Worm (Caenorhabditis elegans): ENCODE data around the gene C07B5.6.

Gene C07B5.6

DNA sequence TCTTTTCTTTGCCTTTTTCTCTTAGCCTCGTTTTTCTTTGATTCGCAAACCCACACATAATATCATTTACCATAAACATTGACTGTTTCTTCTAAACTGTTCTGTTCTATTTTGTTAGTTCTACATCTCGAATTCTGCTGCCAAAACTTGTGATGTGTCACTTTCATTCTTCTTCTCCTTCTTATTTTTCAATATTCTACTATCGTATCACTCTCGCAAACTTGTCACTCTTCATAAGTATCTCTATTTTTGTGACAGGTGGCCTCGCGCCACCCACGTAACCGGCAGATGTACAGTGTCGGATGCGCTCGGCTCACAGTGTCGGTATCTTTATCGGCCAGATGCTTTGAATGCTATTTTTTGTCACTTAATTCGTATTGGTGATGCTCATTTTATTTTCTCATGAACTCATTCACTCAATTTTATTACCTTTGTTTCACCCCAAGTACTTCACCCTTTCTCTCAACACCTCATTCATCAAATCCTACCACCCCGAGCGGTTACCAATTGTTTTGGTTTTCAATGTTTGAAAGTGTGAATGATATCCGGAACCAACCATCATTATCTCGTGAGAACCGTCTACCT, 10.3 kb upstream of the C07B5.6 start:
- TF ChIP-seq zip-8 (tag; optimal IDR thresholded peaks at IDR 0.05) (no peak), bed-3 (GFP tag; optimal IDR thresholded peaks at IDR 0.05) (no peak), elt-1 (tag; optimal IDR thresholded peaks at IDR 0.05; ENCODE audit: borderline replicate concordance, insufficient read depth) (no peak), nhr-2 (tag; optimal IDR thresholded peaks at IDR 0.05) (no peak), lsy-2 (tag; optimal IDR thresholded peaks at IDR 0.05) (no peak), nhr-12 (tag; optimal IDR thresholded peaks at IDR 0.05) (no peak), flh-1 (GFP tag; optimal IDR thresholded peaks at IDR 0.05) (no peak), lin-13 (tag; optimal IDR thresholded peaks at IDR 0.05) (no peak), lin-32 (GFP tag; optimal IDR thresholded peaks at IDR 0.05) (no peak), unc-62 (GFP tag; optimal IDR thresholded peaks at IDR 0.05) (no peak), ceh-43 (GFP tag; optimal IDR thresholded peaks at IDR 0.05) (no peak)

DNA sequence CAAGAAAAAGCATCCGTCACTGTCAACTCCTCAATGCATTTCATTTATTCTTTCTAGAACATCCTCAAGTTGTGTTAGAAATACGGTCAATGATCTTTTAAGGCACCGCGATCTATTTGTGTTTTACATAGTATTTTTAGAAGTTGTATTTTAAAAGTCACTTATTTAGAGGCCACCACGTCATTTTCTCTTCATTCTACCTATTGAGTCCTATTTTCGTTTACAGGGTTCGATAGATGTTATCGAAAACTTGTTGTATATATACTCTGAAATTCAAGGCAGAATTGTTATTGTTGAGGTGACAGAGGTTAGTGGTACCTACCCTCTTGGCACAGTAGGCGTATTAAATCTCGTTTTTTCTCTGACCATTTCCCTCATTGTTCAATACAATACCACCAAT, 9.3 kb upstream of the C07B5.6 start:
- no peak for TF ChIP-seq flh-1 (GFP tag; optimal IDR thresholded peaks at IDR 0.05)
- TF ChIP-seq snpc-4 (tag; optimal IDR thresholded peaks at IDR 0.05): no peak
- TF ChIP-seq mab-5 (tag; optimal IDR thresholded peaks at IDR 0.05): no peak
- TF ChIP-seq zip-8 (tag; optimal IDR thresholded peaks at IDR 0.05): no peak
- no peak for TF ChIP-seq ceh-83 (GFP tag; optimal IDR thresholded peaks at IDR 0.05)
- no peak for TF ChIP-seq cnd-1 (tag; optimal IDR thresholded peaks at IDR 0.05)
- TF ChIP-seq elt-1 (tag; optimal IDR thresholded peaks at IDR 0.05; ENCODE audit: borderline replicate concordance, insufficient read depth): no peak
- no peak for TF ChIP-seq sptf-1 (tag; optimal IDR thresholded peaks at IDR 0.05)
- no peak for TF ChIP-seq lin-13 (tag; optimal IDR thresholded peaks at IDR 0.05)

- no peak for TF ChIP-seq unc-62 (GFP tag; optimal IDR thresholded peaks at IDR 0.05)
- TF ChIP-seq ceh-43 (GFP tag; optimal IDR thresholded peaks at IDR 0.05): no peak
- TF ChIP-seq tbx-8 (GFP tag; optimal IDR thresholded peaks at IDR 0.05): no peak
- peak; percentile 42 for TF ChIP-seq mep-1 (tag; optimal IDR thresholded peaks at IDR 0.05)
- no peak for TF ChIP-seq unc-120 (tag; optimal IDR thresholded peaks at IDR 0.05; ENCODE audit: poor library complexity, severe bottlenecking)
- no peak for TF ChIP-seq sem-2 (GFP tag; optimal IDR thresholded peaks at IDR 0.05)
- no peak for TF ChIP-seq zip-8 (tag; optimal IDR thresholded peaks at IDR 0.05)
- TF ChIP-seq elt-1 (tag; optimal IDR thresholded peaks at IDR 0.05; ENCODE audit: borderline replicate concordance, insufficient read depth): no peak
- peak; percentile 33 for TF ChIP-seq ztf-11 (tag; optimal IDR thresholded peaks at IDR 0.05)
- TF ChIP-seq snpc-4 (tag; optimal IDR thresholded peaks at IDR 0.05): no peak
- TF ChIP-seq bed-3 (GFP tag; optimal IDR thresholded peaks at IDR 0.05): no peak
- TF ChIP-seq cnd-1 (tag; optimal IDR thresholded peaks at IDR 0.05): no peak
- no peak for TF ChIP-seq lsy-2 (tag; optimal IDR thresholded peaks at IDR 0.05)
- peak; percentile 26 for TF ChIP-seq sptf-1 (tag; optimal IDR thresholded peaks at IDR 0.05)
- peak; percentile 49 for TF ChIP-seq mls-2 (tag; optimal IDR thresholded peaks at IDR 0.05)
- TF ChIP-seq ces-1 (GFP tag; optimal IDR thresholded peaks at IDR 0.05): peak; percentile 93
These were observed 8.9 kb upstream of the C07B5.6 start for ce11 chrX:9509922-9510321.

DNA sequence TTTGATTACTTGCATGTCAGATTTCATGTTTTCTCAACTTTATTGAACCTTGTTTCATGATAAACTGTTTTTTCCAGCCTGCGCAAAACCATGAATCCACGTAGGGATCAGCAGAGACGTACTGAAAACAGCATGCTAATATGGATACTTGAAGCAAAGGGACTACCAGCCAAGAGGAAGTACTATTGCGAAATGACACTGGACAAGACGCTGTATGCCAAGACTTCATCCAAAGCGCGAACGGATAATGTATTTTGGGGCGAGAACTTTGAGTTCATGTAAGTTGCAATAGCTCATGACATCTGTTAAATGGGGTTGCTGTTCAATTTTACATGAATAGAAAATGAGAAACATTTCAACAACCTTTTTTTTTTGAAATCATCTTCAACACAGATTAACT, 8.4 kb upstream of the C07B5.6 start:
- TF ChIP-seq ham-2 (GFP tag; optimal IDR thresholded peaks at IDR 0.05): no peak
- TF ChIP-seq elt-3 (tag; optimal IDR thresholded peaks at IDR 0.05): no peak
- no peak for TF ChIP-seq unc-62 (GFP tag; optimal IDR thresholded peaks at IDR 0.05)
- TF ChIP-seq blmp-1 (tag; optimal IDR thresholded peaks at IDR 0.05): no peak
- no peak for TF ChIP-seq drap-1 (GFP tag; optimal IDR thresholded peaks at IDR 0.05)
- TF ChIP-seq bed-3 (GFP tag; optimal IDR thresholded peaks at IDR 0.05): no peak
- no peak for TF ChIP-seq M03D4.4 (tag; optimal IDR thresholded peaks at IDR 0.05)
- TF ChIP-seq nhr-76 (tag; optimal IDR thresholded peaks at IDR 0.05): no peak
- no peak for TF ChIP-seq ztf-11 (tag; optimal IDR thresholded peaks at IDR 0.05)
- TF ChIP-seq sptf-1 (tag; optimal IDR thresholded peaks at IDR 0.05): no peak
- TF ChIP-seq nhr-2 (tag; optimal IDR thresholded peaks at IDR 0.05): no peak
- no peak for TF ChIP-seq mab-5 (tag; optimal IDR thresholded peaks at IDR 0.05)

DNA sequence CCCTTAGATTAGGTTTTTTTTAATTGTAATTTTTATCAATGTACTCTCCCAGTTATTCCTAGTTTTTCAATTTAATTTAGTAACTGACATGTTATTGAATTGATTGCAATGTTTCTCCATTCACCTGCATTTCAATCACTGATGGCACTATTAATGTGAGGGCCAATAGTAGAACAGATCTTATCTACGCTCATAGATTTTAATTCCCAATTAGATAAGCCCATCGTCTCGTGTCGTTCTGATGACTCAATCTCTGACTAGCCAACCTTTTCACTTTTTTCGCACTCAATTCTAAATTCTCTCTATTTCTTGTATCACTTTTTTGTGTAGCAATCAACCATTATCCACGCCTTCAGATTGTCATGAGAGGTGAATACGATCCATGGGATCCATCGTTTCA, 6.4 kb upstream of the C07B5.6 start:
- TF ChIP-seq lin-32 (GFP tag; optimal IDR thresholded peaks at IDR 0.05): no peak
- peak; percentile 37 for TF ChIP-seq elt-1 (tag; optimal IDR thresholded peaks at IDR 0.05; ENCODE audit: borderline replicate concordance, insufficient read depth)
- no peak for TF ChIP-seq lsy-2 (tag; optimal IDR thresholded peaks at IDR 0.05)
- TF ChIP-seq mls-2 (tag; optimal IDR thresholded peaks at IDR 0.05): no peak
